Worm (Caenorhabditis elegans) whole organism, L4 larva: ENCODE results near the gene secs-1.

ENCODE experiments used
- F49E8.2 ChIP-seq: sonication (generic microtip); optimal IDR thresholded peaks from 2 replicates; lab custom pipeline; 2016; ENCODE audit warnings: missing compliant biosample characterization, mild to moderate bottlenecking, missing genetic modification characterization, borderline replicate concordance
- egl-27 ChIP-seq: sonication (generic microtip); optimal IDR thresholded peaks from 3 replicates; lab custom pipeline; 2017; ENCODE audit warnings: missing biosample characterization, missing genetic modification reagents, missing genetic modification characterization
- lin-13 ChIP-seq: fragments of 150-350 bp; optimal IDR thresholded peaks from 2 replicates; lab custom pipeline; 2014; ENCODE audit warnings: missing biosample characterization, missing genetic modification reagents, missing genetic modification characterization
- lin-15B ChIP-seq: fragments of 150-350 bp; sonication (generic microtip); optimal IDR thresholded peaks from 3 replicates; lab custom pipeline; 2014; ENCODE audit warnings: missing biosample characterization, missing genetic modification characterization
- lin-39 ChIP-seq: fragments of 150-350 bp; optimal IDR thresholded peaks from 2 replicates; lab custom pipeline; 2014; ENCODE audit warnings: missing biosample characterization, missing genetic modification reagents, missing genetic modification characterization
- mep-1 ChIP-seq: fragments of 150-350 bp; sonication (generic microtip); optimal IDR thresholded peaks from 3 replicates; lab custom pipeline; 2014; ENCODE audit warnings: missing biosample characterization, missing genetic modification characterization
- pha-4 ChIP-seq, 2 experiments: fragments of 150-350 bp in 1 of 2; fragments of 200-800 bp in 1 of 2; sonication (Bioruptor generic) in 1 of 2; IDR thresholded peaks in 1 of 2; optimal IDR thresholded peaks in 1 of 2; 2 replicates each; pipeline versions ENCODE4 v1.3.6 to Lab custom; 2014 to 2022; ENCODE audit warnings: missing genetic modification characterization in 2 of 2, missing genetic modification reagents in 2 of 2, missing biosample characterization in 1 of 2, missing compliant biosample characterization in 1 of 2
- spr-1 ChIP-seq: sonication (generic microtip); optimal IDR thresholded peaks from 2 replicates; lab custom pipeline; 2016; ENCODE audit warnings: mild to moderate bottlenecking, missing genetic modification characterization, missing compliant biosample characterization
- unc-39 ChIP-seq: sonication (generic microtip); optimal IDR thresholded peaks from 2 replicates; lab custom pipeline; 2017; ENCODE audit warnings: missing biosample characterization, missing genetic modification characterization
- unc-62 ChIP-seq, 3 experiments: fragments of 150-350 bp in 1 of 3; sonication (generic microtip); optimal IDR thresholded peaks in 2 of 3; peaks in 1 of 3; 1 replicate in 1 of 3; 2 replicates in 2 of 3; lab custom pipeline; 2014 to 2017; ENCODE audit warnings: missing biosample characterization in 3 of 3, missing genetic modification characterization in 3 of 3, missing genetic modification reagents in 3 of 3, missing genotype in 1 of 3

ce11 chrV:10790921-10791320 lies 13.4 kb downstream of the secs-1 start, which contains the start of gene D1054.9:
- no peak for TF ChIP-seq spr-1
- no peak for TF ChIP-seq lin-15B (tag; lab: Kevin White, UChicago)
- no peak for TF ChIP-seq lin-13
- TF ChIP-seq F49E8.2 (tag; lab: Kevin White, UChicago), result no peak
- no peak for TF ChIP-seq egl-27 (tag; lab: Kevin White, UChicago)
- no peak for TF ChIP-seq lin-39 (tag; lab: Kevin White, UChicago)
- no peak for TF ChIP-seq unc-39 (tag; lab: Kevin White, UChicago)
- no peak for TF ChIP-seq mep-1 (tag; lab: Kevin White, UChicago)
- no peak for TF ChIP-seq unc-62 (GFP tag; optimal IDR thresholded peaks at IDR 0.05 in 1 of 2; lab: Kevin White, UChicago)
- TF ChIP-seq unc-62 (tag; optimal IDR thresholded peaks at IDR 0.05; lab: Kevin White, UChicago), result no peak
- TF ChIP-seq pha-4 (GFP tag; IDR thresholded peaks at IDR 0.05; lab: Robert Waterston, UW), result no peak
- TF ChIP-seq pha-4 (tag; optimal IDR thresholded peaks at IDR 0.05; lab: Kevin White, UChicago), result no peak
